Fruit fly (Drosophila melanogaster) whole organism, prepupa: ENCODE results near the gene CG14050.

Experiments used
- Blimp-1 ChIP-seq: fragments of 200-800 bp; sonication (Bioruptor generic); optimal IDR thresholded peaks from 3 replicates; lab custom pipeline; 2017; ENCODE audit warnings: missing biosample characterization, missing genetic modification characterization, mild to moderate bottlenecking, moderate library complexity, missing genetic modification reagents
- CG10631 ChIP-seq: fragments of 200-800 bp; sonication (Bioruptor generic); optimal IDR thresholded peaks from 2 replicates; lab custom pipeline; 2016; ENCODE audit warnings: missing biosample characterization, missing genetic modification characterization
- CG10669 ChIP-seq: fragments of 200-800 bp; sonication (Bioruptor generic); optimal IDR thresholded peaks from 3 replicates; lab custom pipeline; 2018; ENCODE audit warnings: missing biosample characterization, mild to moderate bottlenecking, missing genetic modification characterization, moderate library complexity
- CG11294 ChIP-seq: fragments of 200-800 bp; sonication (Bioruptor generic); IDR thresholded peaks from 2 replicates; pipeline ENCODE4 v1.3.6; 2022; ENCODE audit warnings: missing biosample characterization, missing genetic modification characterization
- CG11762 ChIP-seq: fragments of 200-800 bp; sonication (Bioruptor generic); optimal IDR thresholded peaks from 3 replicates; lab custom pipeline; 2016; ENCODE audit warnings: missing biosample characterization, missing genetic modification characterization; ENCODE audit not compliant: insufficient read depth
- CG11902 ChIP-seq: fragments of 200-800 bp; sonication (Bioruptor generic); optimal IDR thresholded peaks from 3 replicates; lab custom pipeline; 2016; ENCODE audit warnings: missing biosample characterization, missing genetic modification characterization
- CG15336 ChIP-seq: fragments of 200-800 bp; sonication (Bioruptor generic); IDR thresholded peaks from 2 replicates; pipeline ENCODE4 v1.3.6; 2022; ENCODE audit warnings: missing biosample characterization, missing genetic modification characterization
- CG1621 ChIP-seq: fragments of 200-800 bp; sonication (Bioruptor generic); optimal IDR thresholded peaks from 3 replicates; lab custom pipeline; 2018; ENCODE audit warnings: missing biosample characterization, mild to moderate bottlenecking, missing genetic modification characterization
- CG16779 ChIP-seq: fragments of 200-800 bp; sonication (Bioruptor generic); optimal IDR thresholded peaks from 3 replicates; lab custom pipeline; 2017; ENCODE audit warnings: missing biosample characterization, mild to moderate bottlenecking, missing genetic modification characterization
- CG3032 ChIP-seq: fragments of 200-800 bp; optimal IDR thresholded peaks from 2 replicates; lab custom pipeline; 2019; ENCODE audit warnings: missing biosample characterization, mild to moderate bottlenecking, missing genetic modification characterization, moderate library complexity
- CG31627 ChIP-seq: fragments of 200-800 bp; sonication (Bioruptor generic); optimal IDR thresholded peaks from 3 replicates; lab custom pipeline; 2016; ENCODE audit warnings: missing biosample characterization, missing genetic modification characterization
- CG32006 ChIP-seq: fragments of 200-800 bp; sonication (Bioruptor generic); optimal IDR thresholded peaks from 3 replicates; lab custom pipeline; 2017; ENCODE audit warnings: missing biosample characterization, mild to moderate bottlenecking, missing genetic modification characterization
- CG34406 ChIP-seq: fragments of 200-800 bp; sonication (Bioruptor generic); optimal IDR thresholded peaks from 3 replicates; lab custom pipeline; 2016; ENCODE audit warnings: missing biosample characterization, missing genetic modification characterization
- CG3919 ChIP-seq: fragments of 200-800 bp; sonication (Bioruptor generic); optimal IDR thresholded peaks from 3 replicates; lab custom pipeline; 2016; ENCODE audit warnings: missing biosample characterization, missing genetic modification characterization
- CG4318 ChIP-seq: fragments of 200-800 bp; sonication (Bioruptor generic); optimal IDR thresholded peaks from 3 replicates; lab custom pipeline; 2017; ENCODE audit warnings: missing biosample characterization, mild to moderate bottlenecking, missing genetic modification characterization
- CG6163 ChIP-seq: fragments of 200-800 bp; sonication (Bioruptor generic); IDR thresholded peaks from 3 replicates; pipeline ENCODE4 v1.3.6; 2022; ENCODE audit warnings: missing biosample characterization, missing genetic modification characterization
- CG6276 ChIP-seq: fragments of 200-800 bp; sonication (Bioruptor generic); optimal IDR thresholded peaks from 2 replicates; lab custom pipeline; 2017; ENCODE audit warnings: missing biosample characterization, mild to moderate bottlenecking, missing genetic modification characterization
- CG6792 ChIP-seq: fragments of 200-800 bp; sonication (Bioruptor generic); optimal IDR thresholded peaks from 3 replicates; lab custom pipeline; 2016; ENCODE audit warnings: missing biosample characterization, missing genetic modification characterization
- CG6808 ChIP-seq: fragments of 200-800 bp; sonication (Bioruptor generic); optimal IDR thresholded peaks from 3 replicates; lab custom pipeline; 2017; ENCODE audit warnings: missing biosample characterization, missing genetic modification characterization, mild to moderate bottlenecking, moderate library complexity, missing genetic modification reagents
- CG6854 ChIP-seq: fragments of 200-800 bp; sonication (Bioruptor generic); optimal IDR thresholded peaks from 2 replicates; lab custom pipeline; 2017; ENCODE audit warnings: missing biosample characterization, mild to moderate bottlenecking, missing genetic modification characterization
- CG7368 ChIP-seq: fragments of 200-800 bp; sonication (Bioruptor generic); optimal IDR thresholded peaks from 3 replicates; lab custom pipeline; 2016; ENCODE audit warnings: missing biosample characterization, missing genetic modification characterization
- CG8119 ChIP-seq: fragments of 200-800 bp; sonication (Bioruptor generic); IDR thresholded peaks from 3 replicates; pipeline ENCODE4 v1.3.6; 2022; ENCODE audit warnings: missing biosample characterization, missing genetic modification characterization
- CG8319 ChIP-seq: fragments of 200-800 bp; sonication (Bioruptor generic); optimal IDR thresholded peaks from 3 replicates; lab custom pipeline; 2016; ENCODE audit warnings: missing biosample characterization, missing genetic modification characterization
- Eip75B ChIP-seq: fragments of 200-800 bp; sonication (Bioruptor generic); optimal IDR thresholded peaks from 3 replicates; lab custom pipeline; 2016; ENCODE audit warnings: missing biosample characterization, missing genetic modification characterization
- Ets96B ChIP-seq: fragments of 200-800 bp; optimal IDR thresholded peaks from 2 replicates; lab custom pipeline; 2019; ENCODE audit warnings: missing biosample characterization, mild to moderate bottlenecking, missing genetic modification characterization, moderate library complexity
- Gug ChIP-seq: fragments of 200-800 bp; sonication (Bioruptor generic); IDR thresholded peaks from 2 replicates; pipeline ENCODE4 v1.3.6; 2022; ENCODE audit warnings: missing biosample characterization, missing genetic modification characterization
- Hr38 ChIP-seq: sonication (Bioruptor generic); optimal IDR thresholded peaks from 2 replicates; lab custom pipeline; 2016; ENCODE audit warnings: missing biosample characterization, missing genetic modification characterization
- Hr39 ChIP-seq: fragments of 200-800 bp; sonication (Bioruptor generic); optimal IDR thresholded peaks from 2 replicates; lab custom pipeline; 2016; ENCODE audit warnings: missing biosample characterization, missing genetic modification characterization
- Hr4 ChIP-seq: fragments of 200-800 bp; sonication (Bioruptor generic); optimal IDR thresholded peaks from 3 replicates; lab custom pipeline; 2016; ENCODE audit warnings: missing biosample characterization, missing genetic modification characterization
- Lpt ChIP-seq: fragments of 200-800 bp; sonication (Bioruptor generic); optimal IDR thresholded peaks from 3 replicates; lab custom pipeline; 2016; ENCODE audit warnings: missing biosample characterization, missing genetic modification characterization
- OdsH ChIP-seq: fragments of 200-800 bp; sonication (Bioruptor generic); optimal IDR thresholded peaks from 3 replicates; lab custom pipeline; 2016; ENCODE audit warnings: missing biosample characterization, missing genetic modification characterization
- Smox ChIP-seq: fragments of 200-800 bp; sonication (Bioruptor generic); optimal IDR thresholded peaks from 3 replicates; lab custom pipeline; 2016; ENCODE audit warnings: missing biosample characterization, missing genetic modification characterization
- Sox102F ChIP-seq: fragments of 200-800 bp; sonication (Bioruptor generic); optimal IDR thresholded peaks from 2 replicates; lab custom pipeline; 2016; ENCODE audit warnings: missing biosample characterization, mild to moderate bottlenecking, missing genetic modification characterization
- Sox14 ChIP-seq: fragments of 200-800 bp; sonication (Bioruptor generic); optimal IDR thresholded peaks from 3 replicates; lab custom pipeline; 2016; ENCODE audit warnings: missing biosample characterization, missing genetic modification characterization
- dac ChIP-seq: fragments of 200-800 bp; sonication (Bioruptor generic); optimal IDR thresholded peaks from 2 replicates; lab custom pipeline; 2017; ENCODE audit warnings: missing biosample characterization, mild to moderate bottlenecking, missing genetic modification characterization
- dsx ChIP-seq: fragments of 200-800 bp; optimal IDR thresholded peaks from 3 replicates; lab custom pipeline; 2019; ENCODE audit warnings: missing biosample characterization, mild to moderate bottlenecking, missing genetic modification characterization, moderate library complexity; ENCODE audit not compliant: poor library complexity, severe bottlenecking
- eg ChIP-seq: fragments of 200-800 bp; sonication (Bioruptor generic); IDR thresholded peaks from 3 replicates; pipeline ENCODE4 v1.3.6; 2022; ENCODE audit warnings: missing biosample characterization, missing genetic modification characterization
- esn ChIP-seq: fragments of 200-800 bp; sonication (Bioruptor generic); optimal IDR thresholded peaks from 2 replicates; lab custom pipeline; 2016; ENCODE audit warnings: missing biosample characterization, mild to moderate bottlenecking, missing genetic modification characterization, moderate library complexity
- fd59A ChIP-seq: fragments of 200-800 bp; sonication (Bioruptor generic); optimal IDR thresholded peaks from 2 replicates; lab custom pipeline; 2017; ENCODE audit warnings: missing biosample characterization, mild to moderate bottlenecking, missing genetic modification characterization, missing genetic modification reagents
- fd85E ChIP-seq: fragments of 200-800 bp; sonication (Bioruptor generic); optimal IDR thresholded peaks from 3 replicates; lab custom pipeline; 2016; ENCODE audit warnings: missing biosample characterization, missing genetic modification characterization
- lz ChIP-seq: fragments of 200-800 bp; sonication (Bioruptor generic); optimal IDR thresholded peaks from 3 replicates; lab custom pipeline; 2016; ENCODE audit warnings: missing biosample characterization, missing genetic modification characterization
- net ChIP-seq: fragments of 200-800 bp; sonication (Bioruptor generic); optimal IDR thresholded peaks from 3 replicates; lab custom pipeline; 2016; ENCODE audit warnings: missing biosample characterization, missing genetic modification characterization
- pdm3 ChIP-seq: fragments of 200-800 bp; sonication (Bioruptor generic); optimal IDR thresholded peaks from 3 replicates; lab custom pipeline; 2016; ENCODE audit warnings: missing biosample characterization, missing genetic modification characterization
- salr ChIP-seq, 2 experiments: fragments of 200-800 bp; sonication (Bioruptor generic); optimal IDR thresholded peaks; 3 replicates each; lab custom pipeline; 2016 to 2018; ENCODE audit warnings: missing biosample characterization in 2 of 2, missing genetic modification characterization in 2 of 2, mild to moderate bottlenecking in 1 of 2
- spab ChIP-seq: fragments of 200-800 bp; sonication (Bioruptor generic); optimal IDR thresholded peaks from 2 replicates; lab custom pipeline; 2017; ENCODE audit warnings: missing biosample characterization, mild to moderate bottlenecking, missing genetic modification characterization, missing genetic modification reagents
- svp ChIP-seq: fragments of 200-800 bp; sonication (Bioruptor generic); peaks from one replicate; lab custom pipeline; 2016; ENCODE audit warnings: missing biosample characterization, missing genetic modification characterization
- topi ChIP-seq: fragments of 200-800 bp; sonication (Bioruptor generic); optimal IDR thresholded peaks from 3 replicates; lab custom pipeline; 2016; ENCODE audit warnings: missing biosample characterization, missing genetic modification characterization
- vri ChIP-seq: fragments of 200-800 bp; sonication (Bioruptor generic); optimal IDR thresholded peaks from 3 replicates; lab custom pipeline; 2016; ENCODE audit warnings: missing biosample characterization, mild to moderate bottlenecking, missing genetic modification characterization

CG14050 gene

dm6 chrX:2358195-2358594 is 32.2 kb upstream of the CG14050 start (continued):
- TF ChIP-seq dac (GFP tag; lab: Kevin White, UChicago) (peak; percentile 6), CG4318 (peak; percentile 61), CG6792 (peak; percentile 73), CG11902 (GFP tag; lab: Kevin White, UChicago) (no peak), CG32006 (GFP tag; lab: Kevin White, UChicago) (peak; percentile 78), spab (GFP tag; lab: Kevin White, UChicago) (no peak), Eip75B (GFP tag; lab: Kevin White, UChicago) (peak; percentile 61), net (GFP tag; lab: Kevin White, UChicago) (peak; percentile 3), CG7368 (GFP tag; lab: Kevin White, UChicago) (peak; percentile 12), Sox14 (GFP tag; lab: Kevin White, UChicago) (peak; percentile 66), Hr39 (GFP tag; lab: Kevin White, UChicago) (peak; percentile 38), CG31627 (GFP tag; lab: Kevin White, UChicago) (no peak), CG6854 (GFP tag; lab: Kevin White, UChicago) (no peak), svp (GFP tag; lab: Kevin White, UChicago) (peak; percentile 40), CG6276 (GFP tag; lab: Kevin White, UChicago) (no peak), CG3032 (tag; lab: Kevin White, UChicago) (peak; percentile 57), CG8319 (GFP tag; lab: Kevin White, UChicago) (no peak), dsx (GFP tag; lab: Kevin White, UChicago) (peak; percentile 65), esn (GFP tag; lab: Kevin White, UChicago) (peak; percentile 16), Blimp-1 (GFP tag; lab: Kevin White, UChicago) (no peak), CG11762 (GFP tag; lab: Kevin White, UChicago) (no peak), salr (GFP tag; optimal IDR thresholded peaks at IDR 0.05; lab: Kevin White, UChicago) (peak; percentile 4 to 50), fd85E (GFP tag; lab: Kevin White, UChicago) (no peak), vri (GFP tag; lab: Kevin White, UChicago) (no peak)
- TF ChIP-seq, all 60 proteins: peak for 36

- TF ChIP-seq CG10631 (GFP tag; lab: Kevin White, UChicago) = peak; percentile 20
- no peak for TF ChIP-seq CG6792
- TF ChIP-seq Blimp-1 (GFP tag; lab: Kevin White, UChicago) = no peak
- TF ChIP-seq CG6808 (GFP tag; lab: Kevin White, UChicago) = no peak
- TF ChIP-seq CG4318 = no peak
- peak; percentile 51 for TF ChIP-seq pdm3 (GFP tag; lab: Kevin White, UChicago)
- TF ChIP-seq net (GFP tag; lab: Kevin White, UChicago) = peak; percentile 26
- TF ChIP-seq OdsH (GFP tag; lab: Kevin White, UChicago) = peak; percentile 4
- peak; percentile 49 for TF ChIP-seq CG3919 (GFP tag; lab: Kevin White, UChicago)
- no peak for TF ChIP-seq Hr38 (GFP tag; lab: Kevin White, UChicago)
- TF ChIP-seq eg (GFP tag; lab: Robert Waterston, UW) = peak; percentile 75
- TF ChIP-seq topi (GFP tag; lab: Kevin White, UChicago) = peak; percentile 13
- TF ChIP-seq spab (GFP tag; lab: Kevin White, UChicago) = peak; percentile 21
- no peak for TF ChIP-seq lz (GFP tag; lab: Kevin White, UChicago)
- no peak for TF ChIP-seq esn (GFP tag; lab: Kevin White, UChicago)
- TF ChIP-seq CG6276 (GFP tag; lab: Kevin White, UChicago) = peak; percentile 39
- TF ChIP-seq Gug (GFP tag; lab: Robert Waterston, UW) = peak; percentile 48
- no peak for TF ChIP-seq fd59A (GFP tag; lab: Kevin White, UChicago)
- peak; percentile 41 for TF ChIP-seq CG3032 (tag; lab: Kevin White, UChicago)
- peak; percentile 46 for TF ChIP-seq CG7368 (GFP tag; lab: Kevin White, UChicago)
- no peak for TF ChIP-seq Sox102F (GFP tag; lab: Kevin White, UChicago)
- no peak for TF ChIP-seq Smox (GFP tag; lab: Kevin White, UChicago)
- TF ChIP-seq CG15336 (GFP tag; lab: Robert Waterston, UW) = peak; percentile 47; the same call in 1 of the 2 replicates
- TF ChIP-seq CG10669 (GFP tag; lab: Kevin White, UChicago) = peak; percentile 2
- 0 out of 3 replicates have a peak, but pooled peaks have one; percentile 37 for TF ChIP-seq CG8119 (GFP tag; lab: Robert Waterston, UW)
- TF ChIP-seq CG16779 (tag; lab: Kevin White, UChicago) = no peak
- no peak for TF ChIP-seq Lpt (GFP tag; lab: Kevin White, UChicago)
- 0 out of 2 replicates have a peak, but pooled peaks have one; percentile 18 for TF ChIP-seq CG11294 (GFP tag; lab: Robert Waterston, UW)
- no peak for TF ChIP-seq CG34406
- TF ChIP-seq Ets96B (tag; lab: Kevin White, UChicago) = peak; percentile 23
- peak; percentile 35 for TF ChIP-seq Eip75B (GFP tag; lab: Kevin White, UChicago)
- TF ChIP-seq Sox14 (GFP tag; lab: Kevin White, UChicago) = no peak
- peak; percentile 40 for TF ChIP-seq CG32006 (GFP tag; lab: Kevin White, UChicago)
- TF ChIP-seq CG6163 (GFP tag; lab: Robert Waterston, UW) = peak; percentile 76
- no peak for TF ChIP-seq CG1621
- TF ChIP-seq Hr4 (GFP tag; lab: Kevin White, UChicago) = peak; percentile 35
Measured at dm6 chrX:2356441-2356840, 30.4 kb upstream of the CG14050 start.
